Fruit fly (Drosophila melanogaster) whole organism, embryonic: ENCODE results near the gene Ndfip.

ENCODE experiments used
- Abd-B ChIP-seq: fragments of 200-800 bp; sonication (Bioruptor generic); optimal IDR thresholded peaks from 2 replicates; lab custom pipeline; 2018; ENCODE audit warnings: missing biosample characterization, mild to moderate bottlenecking, missing genetic modification characterization, moderate library complexity
- B-H1 ChIP-seq: fragments of 200-800 bp; sonication (Bioruptor generic); IDR thresholded peaks from 3 replicates; pipeline ENCODE4 v1.3.6; 2022; ENCODE audit warnings: missing biosample characterization, missing genetic modification characterization
- CG11247 ChIP-seq: fragments of 200-800 bp; sonication (Bioruptor generic); IDR thresholded peaks from 2 replicates; pipeline ENCODE4 v1.3.6; 2022; ENCODE audit warnings: missing biosample characterization, missing genetic modification characterization
- CG11696 ChIP-seq: fragments of 200-800 bp; sonication (Bioruptor generic); IDR thresholded peaks from 2 replicates; pipeline ENCODE4 v1.3.6; 2022; ENCODE audit warnings: missing biosample characterization, missing genetic modification characterization
- CG14050 ChIP-seq: fragments of 200-800 bp; sonication (Bioruptor generic); IDR thresholded peaks from 3 replicates; pipeline ENCODE4 v1.3.6; 2022; ENCODE audit warnings: missing biosample characterization, missing genetic modification characterization
- CG1529 ChIP-seq: fragments of 200-800 bp; sonication (Bioruptor generic); optimal IDR thresholded peaks from 3 replicates; lab custom pipeline; 2018; ENCODE audit warnings: missing biosample characterization, missing genetic modification characterization
- CG1832 ChIP-seq: fragments of 200-800 bp; sonication (Bioruptor generic); optimal IDR thresholded peaks from 2 replicates; lab custom pipeline; 2017; ENCODE audit warnings: missing biosample characterization, mild to moderate bottlenecking, missing genetic modification characterization, inconsistent platforms
- CG18476 ChIP-seq: fragments of 200-800 bp; sonication (Bioruptor generic); optimal IDR thresholded peaks from 2 replicates; lab custom pipeline; 2016; ENCODE audit warnings: missing biosample characterization, mild to moderate bottlenecking, missing genetic modification characterization
- CG18599 ChIP-seq: fragments of 200-800 bp; sonication (Bioruptor generic); optimal IDR thresholded peaks from 3 replicates; lab custom pipeline; 2017; ENCODE audit warnings: missing biosample characterization, missing genetic modification characterization, mild to moderate bottlenecking, moderate library complexity, missing genetic modification reagents
- CG18619 ChIP-seq: fragments of 200-800 bp; sonication (Bioruptor generic); optimal IDR thresholded peaks from 3 replicates; lab custom pipeline; 2017; ENCODE audit warnings: missing biosample characterization, mild to moderate bottlenecking, missing genetic modification characterization
- CG2120 ChIP-seq: fragments of 200-800 bp; sonication (Bioruptor generic); optimal IDR thresholded peaks from 3 replicates; lab custom pipeline; 2016; ENCODE audit warnings: missing biosample characterization, missing genetic modification characterization
- CG2875 ChIP-seq: fragments of 200-800 bp; sonication (Bioruptor generic); optimal IDR thresholded peaks from 2 replicates; lab custom pipeline; 2017; ENCODE audit warnings: missing biosample characterization, mild to moderate bottlenecking, missing genetic modification characterization, missing genetic modification reagents
- CG30403 ChIP-seq: fragments of 200-800 bp; sonication (Bioruptor generic); optimal IDR thresholded peaks from 3 replicates; lab custom pipeline; 2016; ENCODE audit warnings: missing biosample characterization, missing genetic modification characterization
- CG31224 ChIP-seq: fragments of 200-800 bp; sonication (Bioruptor generic); IDR thresholded peaks from 2 replicates; pipeline ENCODE4 v1.3.6; 2022; ENCODE audit warnings: missing biosample characterization, missing genetic modification characterization
- CG4424 ChIP-seq: fragments of 200-800 bp; sonication (Bioruptor generic); optimal IDR thresholded peaks from 3 replicates; lab custom pipeline; 2016; ENCODE audit warnings: missing biosample characterization, missing genetic modification characterization
- CG6765 ChIP-seq: fragments of 200-800 bp; sonication (Bioruptor generic); optimal IDR thresholded peaks from 3 replicates; lab custom pipeline; 2017; ENCODE audit warnings: missing biosample characterization, mild to moderate bottlenecking, missing genetic modification characterization
- CG7271 ChIP-seq: fragments of 200-800 bp; sonication (Bioruptor generic); optimal IDR thresholded peaks from 2 replicates; lab custom pipeline; 2018; ENCODE audit warnings: missing biosample characterization, mild to moderate bottlenecking, missing genetic modification characterization, moderate library complexity
- CG9727 ChIP-seq: fragments of 200-800 bp; sonication (Bioruptor generic); optimal IDR thresholded peaks from 3 replicates; lab custom pipeline; 2017; ENCODE audit warnings: missing biosample characterization, mild to moderate bottlenecking, missing genetic modification characterization
- CkIIα-i1 ChIP-seq: fragments of 200-800 bp; sonication (Bioruptor generic); IDR thresholded peaks from 2 replicates; pipeline ENCODE4 v1.3.6; 2022; ENCODE audit warnings: missing biosample characterization, missing genetic modification characterization
- Fer3 ChIP-seq: fragments of 200-800 bp; sonication (Bioruptor generic); optimal IDR thresholded peaks from 2 replicates; lab custom pipeline; 2018; ENCODE audit warnings: missing biosample characterization, mild to moderate bottlenecking, missing genetic modification characterization, moderate library complexity
- Gsc ChIP-seq: fragments of 200-800 bp; sonication (Bioruptor generic); IDR thresholded peaks from 2 replicates; pipeline ENCODE4 v1.3.6; 2022; ENCODE audit warnings: missing biosample characterization, missing genetic modification characterization
- HLH54F ChIP-seq: fragments of 200-800 bp; sonication (Bioruptor generic); optimal IDR thresholded peaks from 3 replicates; lab custom pipeline; 2016; ENCODE audit warnings: missing biosample characterization, missing genetic modification characterization
- HmgD ChIP-seq: fragments of 200-800 bp; sonication (Bioruptor generic); optimal IDR thresholded peaks from 3 replicates; lab custom pipeline; 2016; ENCODE audit warnings: missing biosample characterization, missing genetic modification characterization
- Myb ChIP-seq: fragments of 200-800 bp; sonication (Bioruptor generic); optimal IDR thresholded peaks from 2 replicates; lab custom pipeline; 2016; ENCODE audit warnings: missing biosample characterization, missing genetic modification characterization
- Ptx1 ChIP-seq: fragments of 200-800 bp; sonication (Bioruptor generic); IDR thresholded peaks from 2 replicates; pipeline ENCODE4 v1.3.6; 2022; ENCODE audit warnings: missing biosample characterization, missing genetic modification characterization
- Sox102F ChIP-seq: fragments of 200-800 bp; sonication (Bioruptor generic); optimal IDR thresholded peaks from 2 replicates; lab custom pipeline; 2018; ENCODE audit warnings: missing biosample characterization, mild to moderate bottlenecking, missing genetic modification characterization, moderate library complexity
- Trl ChIP-seq, 3 experiments: fragments of >200 bp in 2 of 3; fragments of 200-800 bp in 1 of 3; sonication (Bioruptor generic) in 1 of 3; optimal IDR thresholded peaks; 2 replicates in 1 of 3; 3 replicates in 2 of 3; lab custom pipeline; 2016 to 2017; ENCODE audit warnings: missing biosample characterization in 1 of 3, missing genetic modification characterization in 1 of 3
- ab ChIP-seq: fragments of 200-800 bp; sonication (Bioruptor generic); optimal IDR thresholded peaks from 2 replicates; lab custom pipeline; 2016; ENCODE audit warnings: missing biosample characterization, missing genetic modification characterization
- ac ChIP-seq: fragments of 200-800 bp; sonication (Bioruptor generic); optimal IDR thresholded peaks from 3 replicates; lab custom pipeline; 2017; ENCODE audit warnings: missing biosample characterization, mild to moderate bottlenecking, missing genetic modification characterization
- ash1 ChIP-seq: fragments of 200-800 bp; sonication (Bioruptor generic); optimal IDR thresholded peaks from 2 replicates; lab custom pipeline; 2018; ENCODE audit warnings: missing biosample characterization, mild to moderate bottlenecking, missing genetic modification characterization
- chm ChIP-seq: fragments of 200-800 bp; sonication (Bioruptor generic); IDR thresholded peaks from 2 replicates; pipeline ENCODE4 v1.3.6; 2022; ENCODE audit warnings: missing biosample characterization, missing genetic modification characterization
- chn ChIP-seq: fragments of 200-800 bp; sonication (Bioruptor generic); optimal IDR thresholded peaks from 2 replicates; lab custom pipeline; 2016; ENCODE audit warnings: missing biosample characterization, missing genetic modification characterization
- danr ChIP-seq: fragments of 200-800 bp; sonication (Bioruptor generic); IDR thresholded peaks from 2 replicates; pipeline ENCODE4 v1.3.6; 2022; ENCODE audit warnings: missing biosample characterization, missing genetic modification characterization
- dm ChIP-seq: fragments of 200-800 bp; sonication (Bioruptor generic); optimal IDR thresholded peaks from 3 replicates; lab custom pipeline; 2016; ENCODE audit warnings: missing biosample characterization, missing genetic modification characterization
- dmrt11E ChIP-seq: fragments of 200-800 bp; sonication (Bioruptor generic); optimal IDR thresholded peaks from 3 replicates; lab custom pipeline; 2018; ENCODE audit warnings: missing biosample characterization, mild to moderate bottlenecking, missing genetic modification characterization, moderate library complexity
- dmrt99B ChIP-seq: fragments of 200-800 bp; sonication (Bioruptor generic); optimal IDR thresholded peaks from 2 replicates; lab custom pipeline; 2018; ENCODE audit warnings: missing biosample characterization, mild to moderate bottlenecking, missing genetic modification characterization, moderate library complexity
- gro ChIP-seq: fragments of 200-800 bp; sonication (Bioruptor generic); optimal IDR thresholded peaks from 2 replicates; lab custom pipeline; 2016; ENCODE audit warnings: missing biosample characterization, missing genetic modification characterization
- hbn ChIP-seq: fragments of 200-800 bp; sonication (Bioruptor generic); IDR thresholded peaks from 2 replicates; pipeline ENCODE4 v1.3.6; 2022; ENCODE audit warnings: missing biosample characterization, missing genetic modification characterization; ENCODE audit not compliant: partially characterized antibody
- her ChIP-seq: fragments of 200-800 bp; sonication (Bioruptor generic); optimal IDR thresholded peaks from 2 replicates; lab custom pipeline; 2016; ENCODE audit warnings: missing biosample characterization, missing genetic modification characterization
- klu ChIP-seq: fragments of 200-800 bp; sonication (Bioruptor generic); IDR thresholded peaks from 2 replicates; pipeline ENCODE4 v1.3.6; 2022; ENCODE audit warnings: missing biosample characterization, missing genetic modification characterization
- knrl ChIP-seq: fragments of 200-800 bp; sonication (Bioruptor generic); IDR thresholded peaks from 3 replicates; pipeline ENCODE4 v1.3.6; 2022; ENCODE audit warnings: missing biosample characterization, missing genetic modification characterization; ENCODE audit not compliant: partially characterized antibody
- mam ChIP-seq: fragments of 200-800 bp; sonication (Bioruptor generic); optimal IDR thresholded peaks from 3 replicates; lab custom pipeline; 2016; ENCODE audit warnings: missing biosample characterization, missing genetic modification characterization
- phol ChIP-seq: fragments of 200-800 bp; sonication (Bioruptor generic); optimal IDR thresholded peaks from 3 replicates; lab custom pipeline; 2018; ENCODE audit warnings: missing biosample characterization, mild to moderate bottlenecking, missing genetic modification characterization, moderate library complexity
- repo ChIP-seq: fragments of 200-800 bp; sonication (Bioruptor generic); optimal IDR thresholded peaks from 2 replicates; lab custom pipeline; 2016; ENCODE audit warnings: missing biosample characterization, missing genetic modification characterization
- sisA ChIP-seq: fragments of 200-800 bp; sonication (Bioruptor generic); IDR thresholded peaks from 2 replicates; pipeline ENCODE4 v1.3.6; 2022; ENCODE audit warnings: missing biosample characterization, missing genetic modification characterization
- sr ChIP-seq: fragments of 200-800 bp; sonication (Bioruptor generic); IDR thresholded peaks from 3 replicates; pipeline ENCODE4 v1.3.6; 2022; ENCODE audit warnings: missing biosample characterization, missing genetic modification characterization
- stc ChIP-seq: fragments of 200-800 bp; sonication (Bioruptor generic); IDR thresholded peaks from 2 replicates; pipeline ENCODE4 v1.3.6; 2022; ENCODE audit warnings: missing biosample characterization, missing genetic modification characterization
- unpg ChIP-seq: fragments of 200-800 bp; sonication (Bioruptor generic); optimal IDR thresholded peaks from 3 replicates; lab custom pipeline; 2018; ENCODE audit warnings: missing biosample characterization, mild to moderate bottlenecking, missing genetic modification characterization, moderate library complexity
- vvl ChIP-seq: fragments of 200-800 bp; sonication (Bioruptor generic); IDR thresholded peaks from 2 replicates; pipeline ENCODE4 v1.3.6; 2022; ENCODE audit warnings: missing biosample characterization, missing genetic modification characterization
- z ChIP-seq: fragments of 200-800 bp; sonication (Bioruptor generic); IDR thresholded peaks from 3 replicates; pipeline ENCODE4 v1.3.6; 2022; ENCODE audit warnings: missing biosample characterization, missing genetic modification characterization

Ndfip gene

dm6 chr3L:17608185-17609067, 45.7 kb downstream of the Ndfip start (continued):
- TF ChIP-seq CG18599 (GFP tag; lab: Kevin White, UChicago) = no peak
- no peak for TF ChIP-seq repo (GFP tag; lab: Kevin White, UChicago)
- TF ChIP-seq CG14050 = no peak
- TF ChIP-seq dmrt11E (tag; lab: Kevin White, UChicago) = no peak
- no peak for TF ChIP-seq CG7271
- peak; percentile 91 for TF ChIP-seq z
- peak; percentile 39 for TF ChIP-seq phol (tag; lab: Kevin White, UChicago)
- no peak for TF ChIP-seq chm (GFP tag; lab: Robert Waterston, UW)
- no peak for TF ChIP-seq CG18476 (GFP tag; lab: Kevin White, UChicago)
- TF ChIP-seq CG31224 = no peak
- TF ChIP-seq CG6765 (GFP tag; lab: Kevin White, UChicago) = no peak
- TF ChIP-seq ash1 = no peak
- no peak for TF ChIP-seq ac (GFP tag; lab: Kevin White, UChicago)
- peak; percentile 26 for TF ChIP-seq Sox102F (GFP tag; lab: Kevin White, UChicago)
- no peak for TF ChIP-seq vvl (GFP tag; lab: Robert Waterston, UW)
- no peak for TF ChIP-seq stc (GFP tag; lab: Robert Waterston, UW)
- peak; percentile 28 for TF ChIP-seq dmrt99B (tag; lab: Kevin White, UChicago)
- no peak for TF ChIP-seq CG2875 (GFP tag; lab: Kevin White, UChicago)
- TF ChIP-seq CG1529 = no peak
- TF ChIP-seq CG30403 (GFP tag; lab: Kevin White, UChicago) = peak; percentile 13
- no peak for TF ChIP-seq ab
- TF ChIP-seq Myb (GFP tag; lab: Kevin White, UChicago) = no peak
- TF ChIP-seq Abd-B (GFP tag; lab: Kevin White, UChicago) = no peak
- TF ChIP-seq CG1832 (GFP tag; lab: Kevin White, UChicago) = peak; percentile 61
- no peak for TF ChIP-seq knrl (GFP tag; lab: Robert Waterston, UW)
- TF ChIP-seq CG9727 (GFP tag; lab: Kevin White, UChicago) = peak; percentile 8
- TF ChIP-seq danr (GFP tag; lab: Robert Waterston, UW) = no peak
- TF ChIP-seq HLH54F (GFP tag; lab: Kevin White, UChicago) = no peak
- no peak for TF ChIP-seq sr (GFP tag; lab: Robert Waterston, UW)
- no peak for TF ChIP-seq sisA (GFP tag; lab: Robert Waterston, UW)
- TF ChIP-seq, all 482 proteins: peak for 31

DNA sequence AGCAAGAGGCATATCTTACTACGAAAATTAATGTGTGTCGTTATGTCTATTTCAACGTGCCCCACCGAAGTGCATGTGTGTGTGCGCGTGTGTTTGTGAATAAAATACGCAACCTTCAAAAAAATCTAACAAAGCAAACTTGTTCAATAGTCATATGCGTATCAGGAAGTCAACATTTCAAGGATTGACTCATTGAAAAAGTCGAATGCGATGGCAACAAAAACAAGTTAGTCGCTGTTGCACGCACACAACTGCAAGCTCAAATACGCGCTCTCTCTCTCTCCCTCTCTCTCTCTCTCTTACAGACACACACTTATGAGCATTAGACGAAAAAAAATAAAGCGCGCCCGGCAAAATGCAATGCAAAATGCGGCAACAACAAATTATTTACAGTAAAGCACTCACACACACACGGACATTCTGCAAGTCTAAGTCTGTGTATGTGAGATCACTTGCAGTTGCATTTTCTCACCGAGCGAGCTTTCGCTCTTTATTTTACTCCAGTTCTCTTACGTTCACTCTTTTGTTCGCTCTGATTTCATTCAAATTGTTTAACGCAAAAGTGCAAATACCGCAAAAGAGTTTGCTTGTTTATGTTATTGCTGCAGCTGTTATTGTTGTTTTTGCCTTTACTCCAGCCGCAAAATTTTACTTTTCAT, 47.3 kb downstream of the Ndfip start:
- TF ChIP-seq mam (GFP tag; lab: Kevin White, UChicago) (no peak), dm (no peak), unpg (GFP tag; lab: Kevin White, UChicago) (no peak), chn (GFP tag; lab: Kevin White, UChicago) (no peak), CG2120 (no peak), her (GFP tag; lab: Kevin White, UChicago) (no peak), Ptx1 (GFP tag; lab: Robert Waterston, UW) (no peak), B-H1 (no peak), Gsc (GFP tag; lab: Robert Waterston, UW) (no peak), hbn (GFP tag; lab: Robert Waterston, UW) (no peak), Trl (optimal IDR thresholded peaks at IDR 0.05; lab: Kevin White, UChicago) (peak; percentile 76 to 85), Trl (GFP tag; optimal IDR thresholded peaks at IDR 0.05; lab: Kevin White, UChicago) (no peak), Fer3 (no peak), CG18619 (GFP tag; lab: Kevin White, UChicago) (no peak), klu (GFP tag; lab: Robert Waterston, UW) (no peak), CkIIα-i1 (GFP tag; lab: Robert Waterston, UW) (no peak), CG11247 (GFP tag; lab: Robert Waterston, UW) (no peak), CG11696 (GFP tag; lab: Robert Waterston, UW) (no peak), HmgD (GFP tag; lab: Kevin White, UChicago) (no peak), CG4424 (no peak), gro (no peak)
